Fruit fly (Drosophila melanogaster): Measurements from ENCODE around the gene Hcs.

Hcs gene

dm6 chr3R:5517876-5518211 lies 43.1 kb downstream of the Hcs start:
- peak; percentile 19 for TF ChIP-seq Blimp-1 (GFP tag; optimal IDR thresholded peaks at IDR 0.05)
- TF ChIP-seq Dek (tag; optimal IDR thresholded peaks at IDR 0.05) = no peak
- TF ChIP-seq stc (GFP tag; IDR thresholded peaks at IDR 0.05) = peak; percentile 21; the same call in 1 of the 2 replicates
- no peak for TF ChIP-seq pfk (GFP tag; optimal IDR thresholded peaks at IDR 0.05)
- no peak for TF ChIP-seq tap (tag; optimal IDR thresholded peaks at IDR 0.05)
- TF ChIP-seq CG4820 (GFP tag; optimal IDR thresholded peaks at IDR 0.05) = no peak
- TF ChIP-seq oc (tag; optimal IDR thresholded peaks at IDR 0.05) = peak; percentile 48
- TF ChIP-seq ind (GFP tag; optimal IDR thresholded peaks at IDR 0.05) = no peak
- no peak for TF ChIP-seq emc (GFP tag; optimal IDR thresholded peaks at IDR 0.05)
- TF ChIP-seq CG8281 (tag; optimal IDR thresholded peaks at IDR 0.05) = no peak
- no peak for TF ChIP-seq CG2889 (GFP tag; IDR thresholded peaks at IDR 0.05)
- no peak for TF ChIP-seq nom (GFP tag; optimal IDR thresholded peaks at IDR 0.05)
- TF ChIP-seq CG7839 (tag; optimal IDR thresholded peaks at IDR 0.05) = no peak
- no peak for TF ChIP-seq CG3163 (GFP tag; optimal IDR thresholded peaks at IDR 0.05)
- no peak for TF ChIP-seq tx (GFP tag; optimal IDR thresholded peaks at IDR 0.05)
- TF ChIP-seq Hr78 (GFP tag; optimal IDR thresholded peaks at IDR 0.05) = no peak
- no peak for TF ChIP-seq Hsf (GFP tag; optimal IDR thresholded peaks at IDR 0.05)
- no peak for TF ChIP-seq yki (optimal IDR thresholded peaks at IDR 0.05)
- TF ChIP-seq Vsx1 (GFP tag; optimal IDR thresholded peaks at IDR 0.05) = peak; percentile 76
- TF ChIP-seq dati (GFP tag; IDR thresholded peaks at IDR 0.05) = no peak
- TF ChIP-seq grn (GFP tag; optimal IDR thresholded peaks at IDR 0.05) = peak; percentile 0
- TF ChIP-seq row (GFP tag; IDR thresholded peaks at IDR 0.05) = 0 out of 3 replicates have a peak, but pooled peaks have one; percentile 16
- TF ChIP-seq exex (tag; optimal IDR thresholded peaks at IDR 0.05) = peak; percentile 57

dm6 chr3R:5518627-5519026 lies 43.9 kb downstream of the Hcs start:
- no peak for TF ChIP-seq cato (GFP tag; optimal IDR thresholded peaks at IDR 0.05; ENCODE audit: borderline replicate concordance)
- peak; percentile 25 for TF ChIP-seq fd64A (GFP tag; optimal IDR thresholded peaks at IDR 0.05)
- TF ChIP-seq Abd-B (GFP tag; optimal IDR thresholded peaks at IDR 0.05) = peak; percentile 20
- no peak for TF ChIP-seq kni (GFP tag; optimal IDR thresholded peaks at IDR 0.05)
- TF ChIP-seq tio (GFP tag; optimal IDR thresholded peaks at IDR 0.05) = peak; percentile 41
- no peak for TF ChIP-seq CG9797 (GFP tag; optimal IDR thresholded peaks at IDR 0.05)
- TF ChIP-seq CG6854 (GFP tag; optimal IDR thresholded peaks at IDR 0.05) = no peak
- TF ChIP-seq CG16813 (GFP tag; IDR thresholded peaks at IDR 0.05; ENCODE audit: partially characterized antibody) = no peak
- TF ChIP-seq sr (GFP tag; IDR thresholded peaks at IDR 0.05) = 0 out of 3 replicates have a peak, but pooled peaks have one; percentile 15
- TF ChIP-seq eyg (GFP tag; optimal IDR thresholded peaks at IDR 0.05) = no peak
- peak; percentile 50 for TF ChIP-seq oc (tag; optimal IDR thresholded peaks at IDR 0.05)
- no peak for TF ChIP-seq abd-A (tag; optimal IDR thresholded peaks at IDR 0.05)
- TF ChIP-seq CG13287 (GFP tag; IDR thresholded peaks at IDR 0.05; ENCODE audit: partially characterized antibody) = no peak
- no peak for TF ChIP-seq CG43689 (GFP tag; IDR thresholded peaks at IDR 0.05)
- TF ChIP-seq Eip74EF (GFP tag; optimal IDR thresholded peaks at IDR 0.05) = peak in 1 of 2 experiments; percentile 23
- TF ChIP-seq jumu (GFP tag; optimal IDR thresholded peaks at IDR 0.05) = peak; percentile 40
- peak; percentile 55 for TF ChIP-seq CG17328 (GFP tag; IDR thresholded peaks at IDR 0.05)
- TF ChIP-seq Sox102F (GFP tag; optimal IDR thresholded peaks at IDR 0.05) = peak; percentile 67
- no peak for TF ChIP-seq mirr (GFP tag; optimal IDR thresholded peaks at IDR 0.05)
- no peak for TF ChIP-seq gro (GFP tag; optimal IDR thresholded peaks at IDR 0.05)
- no peak for TF ChIP-seq sna (GFP tag; IDR thresholded peaks at IDR 0.05; ENCODE audit: partially characterized antibody)
- no peak for TF ChIP-seq chinmo (GFP tag; IDR thresholded peaks at IDR 0.05; ENCODE audit: partially characterized antibody)
- peak; percentile 45 for TF ChIP-seq CG14710 (tag; optimal IDR thresholded peaks at IDR 0.05)
- TF ChIP-seq vnd (GFP tag; IDR thresholded peaks at IDR 0.05; ENCODE audit: partially characterized antibody) = no peak
- peak; percentile 34 for TF ChIP-seq Bdp1 (GFP tag; optimal IDR thresholded peaks at IDR 0.05)
- no peak for TF ChIP-seq CG15073 (GFP tag; optimal IDR thresholded peaks at IDR 0.05)
- no peak for TF ChIP-seq bigmax (GFP tag; optimal IDR thresholded peaks at IDR 0.05)
- peak; percentile 38 for TF ChIP-seq CG8944 (GFP tag; optimal IDR thresholded peaks at IDR 0.05)
- TF ChIP-seq CG10274 (GFP tag; optimal IDR thresholded peaks at IDR 0.05) = no peak

Measured in whole organism, embryonic.